Worm (Caenorhabditis elegans): ENCODE measurements around the gene F49C5.16.
A peak's percentile ranks its signal among the peaks of the same experiment; 100 is the strongest.

The F49C5.16 gene

ce11 chrII:12519616-12520015, 28.0 kb upstream of the F49C5.16 start, which contains the start of gene ceh-99:
Gene ceh-99 (plus strand): TSS chrII:12519981.
- TF ChIP-seq efl-1 (GFP tag; optimal IDR thresholded peaks at IDR 0.05) (peak; percentile 73), mxl-1 (tag; optimal IDR thresholded peaks at IDR 0.05) (no peak), zfh-2 (GFP tag; conservative IDR thresholded peaks at IDR 0.05) (no peak), hmg-1.2 (GFP tag; IDR thresholded peaks at IDR 0.05) (peak; percentile 45; the same call in 1 of the 2 replicates), hsf-1 (GFP tag; IDR thresholded peaks at IDR 0.05) (peak; percentile 11; the same call in 1 of the 2 replicates), lsy-27 (tag; optimal IDR thresholded peaks at IDR 0.05; ENCODE audit: borderline replicate concordance, insufficient read depth) (no peak), madf-6 (GFP tag; IDR thresholded peaks at IDR 0.05) (peak; percentile 76), unc-62 (GFP tag; optimal IDR thresholded peaks at IDR 0.05) (no peak), madf-8 (GFP tag; conservative IDR thresholded peaks at IDR 0.05) (peak; percentile 50; the same call in 1 of the 2 replicates), zim-3 (tag; optimal IDR thresholded peaks at IDR 0.05) (no peak), Y56A3A.18 (GFP tag; IDR thresholded peaks at IDR 0.05) (peak; percentile 14; the same call in 1 of the 2 replicates), akir-1 (GFP tag; optimal IDR thresholded peaks at IDR 0.05) (no peak), madf-3 (GFP tag; IDR thresholded peaks at IDR 0.05) (0 out of 2 replicates have a peak, but pooled peaks have one; percentile 42), ztf-22 (GFP tag; optimal IDR thresholded peaks at IDR 0.05) (no peak), pbrm-1 (GFP tag; IDR thresholded peaks at IDR 0.05) (peak; percentile 53; the same call in 1 of the 2 replicates)

- no peak for TF ChIP-seq chd-7 (tag; optimal IDR thresholded peaks at IDR 0.05)
- no peak for TF ChIP-seq hlh-26 (GFP tag; conservative IDR thresholded peaks at IDR 0.05)
- TF ChIP-seq pha-4 (tag; optimal IDR thresholded peaks at IDR 0.05): no peak
- TF ChIP-seq F39B2.1 (GFP tag; IDR thresholded peaks at IDR 0.05): no peak
- TF ChIP-seq madf-8 (GFP tag; conservative IDR thresholded peaks at IDR 0.05): no peak
- no peak for TF ChIP-seq gei-17 (GFP tag; optimal IDR thresholded peaks at IDR 0.05)
- TF ChIP-seq lin-35 (GFP tag; optimal IDR thresholded peaks at IDR 0.05): no peak
- TF ChIP-seq B0035.1 (tag; optimal IDR thresholded peaks at IDR 0.05): no peak
- TF ChIP-seq efl-1 (GFP tag; optimal IDR thresholded peaks at IDR 0.05): no peak
- no peak for TF ChIP-seq ekl-4 (GFP tag; IDR thresholded peaks at IDR 0.05)
- TF ChIP-seq athp-1 (tag; optimal IDR thresholded peaks at IDR 0.05): no peak
- TF ChIP-seq ceh-91 (GFP tag; IDR thresholded peaks at IDR 0.05): no peak
- TF ChIP-seq lsl-1 (GFP tag; optimal IDR thresholded peaks at IDR 0.05): no peak
- no peak for TF ChIP-seq snpc-4 (GFP tag; optimal IDR thresholded peaks at IDR 0.05)
- TF ChIP-seq snpc-4 (tag; optimal IDR thresholded peaks at IDR 0.05): no peak
- TF ChIP-seq ceh-58 (GFP tag; IDR thresholded peaks at IDR 0.05): no peak
- TF ChIP-seq B0336.3 (GFP tag; IDR thresholded peaks at IDR 0.05): no peak
Measured at ce11 chrII:12525526-12525925, 22.1 kb upstream of the F49C5.16 start, which contains the start of gene srx-118. Gene srx-118 (plus strand): TSS chrII:12525826.

- TF ChIP-seq nhr-120 (GFP tag; IDR thresholded peaks at IDR 0.05) (no peak), nhr-179 (tag; optimal IDR thresholded peaks at IDR 0.05) (no peak), C06A6.2 (GFP tag; conservative IDR thresholded peaks at IDR 0.05) (no peak), ceh-79 (tag; optimal IDR thresholded peaks at IDR 0.05) (no peak), Y79H2A.3 (GFP tag; conservative IDR thresholded peaks at IDR 0.05) (no peak), ekl-4 (GFP tag; IDR thresholded peaks at IDR 0.05) (no peak)
Measured at ce11 chrII:12527947-12528346, 19.7 kb upstream of the F49C5.16 start, which contains the start of gene srx-119. Gene srx-119 (plus strand): TSS chrII:12528247.

- TF ChIP-seq let-607 (tag; optimal IDR thresholded peaks at IDR 0.05) (no peak), nfya-2 (GFP tag; IDR thresholded peaks at IDR 0.05) (no peak), bed-2 (GFP tag; IDR thresholded peaks at IDR 0.05) (no peak), fkh-3 (tag; optimal IDR thresholded peaks at IDR 0.05) (no peak), F57C9.4 (tag; optimal IDR thresholded peaks at IDR 0.05) (no peak), mel-28 (tag; optimal IDR thresholded peaks at IDR 0.05; ENCODE audit: borderline replicate concordance) (no peak), atf-7 (tag; optimal IDR thresholded peaks at IDR 0.05) (no peak), ceh-40 (GFP tag; IDR thresholded peaks at IDR 0.05) (no peak), hmg-1.2 (GFP tag; IDR thresholded peaks at IDR 0.05) (no peak), tbp1 (GFP tag; optimal IDR thresholded peaks at IDR 0.05) (no peak), dox-1 (GFP tag; IDR thresholded peaks at IDR 0.05) (no peak), ztf-26 (tag; optimal IDR thresholded peaks at IDR 0.05) (no peak)
Measured at ce11 chrII:12530958-12531357, 16.7 kb upstream of the F49C5.16 start, which contains the start of gene srx-120. Gene srx-120 (plus strand): TSS chrII:12531258.

Data from whole organism, young adult.